Worm (Caenorhabditis elegans) whole organism, L4 larva: ENCODE results near the gene Y32B12B.2.
"Not testable (repeated sequence)": the region's sequence is repeated elsewhere in the genome, so short reads cannot be mapped to it uniquely, and the experiment has no call there.

Experiments
- daf-19 ChIP-seq: fragments of 200-800 bp; sonication (Bioruptor generic); conservative IDR thresholded peaks from 2 replicates; pipeline ENCODE4 v1.3.6; 2022; ENCODE audit warnings: missing genetic modification characterization, missing compliant biosample characterization
- nhr-42 ChIP-seq: fragments of 200-800 bp; sonication (Bioruptor generic); IDR thresholded peaks from 2 replicates; pipeline ENCODE4 v1.3.6; 2022; ENCODE audit warnings: missing genetic modification characterization, missing compliant biosample characterization

- not testable (repeated sequence) for TF ChIP-seq nhr-42, daf-19 (GFP tag; lab: Robert Waterston, UW)
Observed at ce11 chrV:16597344-16597869, 59.2 kb downstream of the Y32B12B.2 start.
